Fruit fly (Drosophila melanogaster) whole organism, prepupa: Measurements from ENCODE around the gene nompC.

ENCODE experiments used
- Blimp-1 ChIP-seq: fragments of 200-800 bp; sonication (Bioruptor generic); optimal IDR thresholded peaks from 3 replicates; lab custom pipeline; 2017; ENCODE audit warnings: missing biosample characterization, missing genetic modification characterization, mild to moderate bottlenecking, moderate library complexity, missing genetic modification reagents
- CG10631 ChIP-seq: fragments of 200-800 bp; sonication (Bioruptor generic); optimal IDR thresholded peaks from 2 replicates; lab custom pipeline; 2016; ENCODE audit warnings: missing biosample characterization, missing genetic modification characterization
- CG10669 ChIP-seq: fragments of 200-800 bp; sonication (Bioruptor generic); optimal IDR thresholded peaks from 3 replicates; lab custom pipeline; 2018; ENCODE audit warnings: missing biosample characterization, mild to moderate bottlenecking, missing genetic modification characterization, moderate library complexity
- CG11294 ChIP-seq: fragments of 200-800 bp; sonication (Bioruptor generic); IDR thresholded peaks from 2 replicates; pipeline ENCODE4 v1.3.6; 2022; ENCODE audit warnings: missing biosample characterization, missing genetic modification characterization
- CG11762 ChIP-seq: fragments of 200-800 bp; sonication (Bioruptor generic); optimal IDR thresholded peaks from 3 replicates; lab custom pipeline; 2016; ENCODE audit warnings: missing biosample characterization, missing genetic modification characterization; ENCODE audit not compliant: insufficient read depth
- CG11902 ChIP-seq: fragments of 200-800 bp; sonication (Bioruptor generic); optimal IDR thresholded peaks from 3 replicates; lab custom pipeline; 2016; ENCODE audit warnings: missing biosample characterization, missing genetic modification characterization
- CG15336 ChIP-seq: fragments of 200-800 bp; sonication (Bioruptor generic); IDR thresholded peaks from 2 replicates; pipeline ENCODE4 v1.3.6; 2022; ENCODE audit warnings: missing biosample characterization, missing genetic modification characterization
- CG1621 ChIP-seq: fragments of 200-800 bp; sonication (Bioruptor generic); optimal IDR thresholded peaks from 3 replicates; lab custom pipeline; 2018; ENCODE audit warnings: missing biosample characterization, mild to moderate bottlenecking, missing genetic modification characterization
- CG16779 ChIP-seq: fragments of 200-800 bp; sonication (Bioruptor generic); optimal IDR thresholded peaks from 3 replicates; lab custom pipeline; 2017; ENCODE audit warnings: missing biosample characterization, mild to moderate bottlenecking, missing genetic modification characterization
- CG3032 ChIP-seq: fragments of 200-800 bp; optimal IDR thresholded peaks from 2 replicates; lab custom pipeline; 2019; ENCODE audit warnings: missing biosample characterization, mild to moderate bottlenecking, missing genetic modification characterization, moderate library complexity
- CG32006 ChIP-seq: fragments of 200-800 bp; sonication (Bioruptor generic); optimal IDR thresholded peaks from 3 replicates; lab custom pipeline; 2017; ENCODE audit warnings: missing biosample characterization, mild to moderate bottlenecking, missing genetic modification characterization
- CG3919 ChIP-seq: fragments of 200-800 bp; sonication (Bioruptor generic); optimal IDR thresholded peaks from 3 replicates; lab custom pipeline; 2016; ENCODE audit warnings: missing biosample characterization, missing genetic modification characterization
- CG4318 ChIP-seq: fragments of 200-800 bp; sonication (Bioruptor generic); optimal IDR thresholded peaks from 3 replicates; lab custom pipeline; 2017; ENCODE audit warnings: missing biosample characterization, mild to moderate bottlenecking, missing genetic modification characterization
- CG6163 ChIP-seq: fragments of 200-800 bp; sonication (Bioruptor generic); IDR thresholded peaks from 3 replicates; pipeline ENCODE4 v1.3.6; 2022; ENCODE audit warnings: missing biosample characterization, missing genetic modification characterization
- CG6276 ChIP-seq: fragments of 200-800 bp; sonication (Bioruptor generic); optimal IDR thresholded peaks from 2 replicates; lab custom pipeline; 2017; ENCODE audit warnings: missing biosample characterization, mild to moderate bottlenecking, missing genetic modification characterization
- CG6792 ChIP-seq: fragments of 200-800 bp; sonication (Bioruptor generic); optimal IDR thresholded peaks from 3 replicates; lab custom pipeline; 2016; ENCODE audit warnings: missing biosample characterization, missing genetic modification characterization
- CG7368 ChIP-seq: fragments of 200-800 bp; sonication (Bioruptor generic); optimal IDR thresholded peaks from 3 replicates; lab custom pipeline; 2016; ENCODE audit warnings: missing biosample characterization, missing genetic modification characterization
- CG8119 ChIP-seq: fragments of 200-800 bp; sonication (Bioruptor generic); IDR thresholded peaks from 3 replicates; pipeline ENCODE4 v1.3.6; 2022; ENCODE audit warnings: missing biosample characterization, missing genetic modification characterization
- CG8319 ChIP-seq: fragments of 200-800 bp; sonication (Bioruptor generic); optimal IDR thresholded peaks from 3 replicates; lab custom pipeline; 2016; ENCODE audit warnings: missing biosample characterization, missing genetic modification characterization
- CG8632 ChIP-seq: fragments of 200-800 bp; sonication (Bioruptor generic); optimal IDR thresholded peaks from 3 replicates; lab custom pipeline; 2016; ENCODE audit warnings: missing biosample characterization, missing genetic modification characterization
- CG9139 ChIP-seq: fragments of 200-800 bp; sonication (Bioruptor generic); optimal IDR thresholded peaks from 3 replicates; lab custom pipeline; 2017; ENCODE audit warnings: missing biosample characterization, mild to moderate bottlenecking, missing genetic modification characterization
- Eip75B ChIP-seq: fragments of 200-800 bp; sonication (Bioruptor generic); optimal IDR thresholded peaks from 3 replicates; lab custom pipeline; 2016; ENCODE audit warnings: missing biosample characterization, missing genetic modification characterization
- Eip78C ChIP-seq: fragments of 200-800 bp; sonication (Bioruptor generic); peaks from one replicate; lab custom pipeline; 2016; ENCODE audit warnings: missing biosample characterization, missing genetic modification characterization
- Eip93F ChIP-seq: fragments of 200-800 bp; sonication (Bioruptor generic); optimal IDR thresholded peaks from 2 replicates; lab custom pipeline; 2016; ENCODE audit warnings: missing biosample characterization, mild to moderate bottlenecking, missing genetic modification characterization
- Ets21C ChIP-seq: fragments of 200-800 bp; sonication (Bioruptor generic); optimal IDR thresholded peaks from 3 replicates; lab custom pipeline; 2016; ENCODE audit warnings: missing biosample characterization, missing genetic modification characterization
- Ets96B ChIP-seq: fragments of 200-800 bp; optimal IDR thresholded peaks from 2 replicates; lab custom pipeline; 2019; ENCODE audit warnings: missing biosample characterization, mild to moderate bottlenecking, missing genetic modification characterization, moderate library complexity
- Gug ChIP-seq: fragments of 200-800 bp; sonication (Bioruptor generic); IDR thresholded peaks from 2 replicates; pipeline ENCODE4 v1.3.6; 2022; ENCODE audit warnings: missing biosample characterization, missing genetic modification characterization
- Hr38 ChIP-seq: sonication (Bioruptor generic); optimal IDR thresholded peaks from 2 replicates; lab custom pipeline; 2016; ENCODE audit warnings: missing biosample characterization, missing genetic modification characterization
- Hr39 ChIP-seq: fragments of 200-800 bp; sonication (Bioruptor generic); optimal IDR thresholded peaks from 2 replicates; lab custom pipeline; 2016; ENCODE audit warnings: missing biosample characterization, missing genetic modification characterization
- Hr4 ChIP-seq: fragments of 200-800 bp; sonication (Bioruptor generic); optimal IDR thresholded peaks from 3 replicates; lab custom pipeline; 2016; ENCODE audit warnings: missing biosample characterization, missing genetic modification characterization
- OdsH ChIP-seq: fragments of 200-800 bp; sonication (Bioruptor generic); optimal IDR thresholded peaks from 3 replicates; lab custom pipeline; 2016; ENCODE audit warnings: missing biosample characterization, missing genetic modification characterization
- Smox ChIP-seq: fragments of 200-800 bp; sonication (Bioruptor generic); optimal IDR thresholded peaks from 3 replicates; lab custom pipeline; 2016; ENCODE audit warnings: missing biosample characterization, missing genetic modification characterization
- Sox14 ChIP-seq: fragments of 200-800 bp; sonication (Bioruptor generic); optimal IDR thresholded peaks from 3 replicates; lab custom pipeline; 2016; ENCODE audit warnings: missing biosample characterization, missing genetic modification characterization
- Sox15 ChIP-seq: fragments of 200-800 bp; sonication (Bioruptor generic); optimal IDR thresholded peaks from 3 replicates; lab custom pipeline; 2016; ENCODE audit warnings: missing biosample characterization, missing genetic modification characterization
- achi ChIP-seq: fragments of 200-800 bp; sonication (Bioruptor generic); optimal IDR thresholded peaks from 3 replicates; lab custom pipeline; 2016; ENCODE audit warnings: missing biosample characterization, missing genetic modification characterization
- acj6 ChIP-seq: fragments of 200-800 bp; sonication (Bioruptor generic); optimal IDR thresholded peaks from 3 replicates; lab custom pipeline; 2016; ENCODE audit warnings: missing biosample characterization, missing genetic modification characterization
- cyc ChIP-seq: fragments of 200-800 bp; sonication (Bioruptor generic); optimal IDR thresholded peaks from 3 replicates; lab custom pipeline; 2016; ENCODE audit warnings: missing biosample characterization, missing genetic modification characterization
- dac ChIP-seq: fragments of 200-800 bp; sonication (Bioruptor generic); optimal IDR thresholded peaks from 2 replicates; lab custom pipeline; 2017; ENCODE audit warnings: missing biosample characterization, mild to moderate bottlenecking, missing genetic modification characterization
- dsx ChIP-seq: fragments of 200-800 bp; optimal IDR thresholded peaks from 3 replicates; lab custom pipeline; 2019; ENCODE audit warnings: missing biosample characterization, mild to moderate bottlenecking, missing genetic modification characterization, moderate library complexity; ENCODE audit not compliant: poor library complexity, severe bottlenecking
- eg ChIP-seq: fragments of 200-800 bp; sonication (Bioruptor generic); IDR thresholded peaks from 3 replicates; pipeline ENCODE4 v1.3.6; 2022; ENCODE audit warnings: missing biosample characterization, missing genetic modification characterization
- esn ChIP-seq: fragments of 200-800 bp; sonication (Bioruptor generic); optimal IDR thresholded peaks from 2 replicates; lab custom pipeline; 2016; ENCODE audit warnings: missing biosample characterization, mild to moderate bottlenecking, missing genetic modification characterization, moderate library complexity
- fd59A ChIP-seq: fragments of 200-800 bp; sonication (Bioruptor generic); optimal IDR thresholded peaks from 2 replicates; lab custom pipeline; 2017; ENCODE audit warnings: missing biosample characterization, mild to moderate bottlenecking, missing genetic modification characterization, missing genetic modification reagents
- fd85E ChIP-seq: fragments of 200-800 bp; sonication (Bioruptor generic); optimal IDR thresholded peaks from 3 replicates; lab custom pipeline; 2016; ENCODE audit warnings: missing biosample characterization, missing genetic modification characterization
- lz ChIP-seq: fragments of 200-800 bp; sonication (Bioruptor generic); optimal IDR thresholded peaks from 3 replicates; lab custom pipeline; 2016; ENCODE audit warnings: missing biosample characterization, missing genetic modification characterization
- pdm3 ChIP-seq: fragments of 200-800 bp; sonication (Bioruptor generic); optimal IDR thresholded peaks from 3 replicates; lab custom pipeline; 2016; ENCODE audit warnings: missing biosample characterization, missing genetic modification characterization
- salr ChIP-seq, 2 experiments: fragments of 200-800 bp; sonication (Bioruptor generic); optimal IDR thresholded peaks; 3 replicates each; lab custom pipeline; 2016 to 2018; ENCODE audit warnings: missing biosample characterization in 2 of 2, missing genetic modification characterization in 2 of 2, mild to moderate bottlenecking in 1 of 2
- spab ChIP-seq: fragments of 200-800 bp; sonication (Bioruptor generic); optimal IDR thresholded peaks from 2 replicates; lab custom pipeline; 2017; ENCODE audit warnings: missing biosample characterization, mild to moderate bottlenecking, missing genetic modification characterization, missing genetic modification reagents
- ss ChIP-seq, 2 experiments: fragments of 200-800 bp; sonication (Bioruptor generic); optimal IDR thresholded peaks; 2 replicates in 1 of 2; 3 replicates in 1 of 2; lab custom pipeline; 2017 to 2018; ENCODE audit warnings: mild to moderate bottlenecking in 2 of 2, missing biosample characterization in 2 of 2, missing genetic modification characterization in 2 of 2, moderate library complexity in 1 of 2
- svp ChIP-seq: fragments of 200-800 bp; sonication (Bioruptor generic); peaks from one replicate; lab custom pipeline; 2016; ENCODE audit warnings: missing biosample characterization, missing genetic modification characterization
- topi ChIP-seq: fragments of 200-800 bp; sonication (Bioruptor generic); optimal IDR thresholded peaks from 3 replicates; lab custom pipeline; 2016; ENCODE audit warnings: missing biosample characterization, missing genetic modification characterization
- vri ChIP-seq: fragments of 200-800 bp; sonication (Bioruptor generic); optimal IDR thresholded peaks from 3 replicates; lab custom pipeline; 2016; ENCODE audit warnings: missing biosample characterization, mild to moderate bottlenecking, missing genetic modification characterization

Gene nompC

dm6 chr2L:5326414-5327265, 19.4 kb upstream of the nompC start, which contains the start of the genes Ncoa6 and cype:
Gene Ncoa6, minus strand, starts transcription at chr2L:5326683.
Gene cype, plus strand, starts transcription at chr2L:5327227.
- peak; percentile 15 for TF ChIP-seq Sox14 (GFP tag; lab: Kevin White, UChicago)
- TF ChIP-seq CG16779 (tag; lab: Kevin White, UChicago) = no peak
- peak; percentile 24 for TF ChIP-seq Hr4 (GFP tag; lab: Kevin White, UChicago)
- no peak for TF ChIP-seq CG11294 (GFP tag; lab: Robert Waterston, UW)
- peak; percentile 62 for TF ChIP-seq svp (GFP tag; lab: Kevin White, UChicago)
- no peak for TF ChIP-seq Hr39 (GFP tag; lab: Kevin White, UChicago)
- no peak for TF ChIP-seq CG6276 (GFP tag; lab: Kevin White, UChicago)
- no peak for TF ChIP-seq Ets21C
- TF ChIP-seq esn (GFP tag; lab: Kevin White, UChicago) = peak; percentile 28
- no peak for TF ChIP-seq Gug (GFP tag; lab: Robert Waterston, UW)
- no peak for TF ChIP-seq topi (GFP tag; lab: Kevin White, UChicago)
- TF ChIP-seq acj6 (GFP tag; lab: Kevin White, UChicago) = peak; percentile 24
- no peak; the same call in 2 of the 3 replicates for TF ChIP-seq CG8119 (GFP tag; lab: Robert Waterston, UW)
- peak; percentile 33 for TF ChIP-seq CG32006 (GFP tag; lab: Kevin White, UChicago)
- TF ChIP-seq CG6792 (GFP tag; lab: Kevin White, UChicago) = no peak
- TF ChIP-seq Blimp-1 = no peak
- no peak for TF ChIP-seq Eip75B
- TF ChIP-seq eg = peak; percentile 42; the same call in 2 of the 3 replicates
- TF ChIP-seq dsx (GFP tag; lab: Kevin White, UChicago) = no peak
- TF ChIP-seq fd59A (GFP tag; lab: Kevin White, UChicago) = no peak
- peak; percentile 21 for TF ChIP-seq Sox15 (GFP tag; lab: Kevin White, UChicago)
- no peak for TF ChIP-seq Hr38 (GFP tag; lab: Kevin White, UChicago)
- peak; percentile 66 for TF ChIP-seq CG10631 (GFP tag; lab: Kevin White, UChicago)
- 0 out of 2 replicates have a peak, but pooled peaks have one; percentile 29 for TF ChIP-seq CG15336 (GFP tag; lab: Robert Waterston, UW)
- peak; percentile 53 for TF ChIP-seq achi (GFP tag; lab: Kevin White, UChicago)
- peak; percentile 58 for TF ChIP-seq CG3032 (tag; lab: Kevin White, UChicago)
- peak; percentile 55 for TF ChIP-seq CG8632 (GFP tag; lab: Kevin White, UChicago)
- peak; percentile 36 for TF ChIP-seq pdm3
- TF ChIP-seq lz (GFP tag; lab: Kevin White, UChicago) = no peak
- no peak for TF ChIP-seq CG10669 (GFP tag; lab: Kevin White, UChicago)
- TF ChIP-seq Smox = peak; percentile 48
- TF ChIP-seq CG7368 = no peak
- TF ChIP-seq cyc (GFP tag; lab: Kevin White, UChicago) = no peak
- TF ChIP-seq Eip93F (GFP tag; lab: Kevin White, UChicago) = peak; percentile 17
- no peak for TF ChIP-seq dac (GFP tag; lab: Kevin White, UChicago)
- TF ChIP-seq fd85E = no peak
- peak in 1 of 2 experiments; percentile 52 for TF ChIP-seq salr (GFP tag; optimal IDR thresholded peaks at IDR 0.05; lab: Kevin White, UChicago)
- peak; percentile 55 for TF ChIP-seq CG6163
- TF ChIP-seq OdsH (GFP tag; lab: Kevin White, UChicago) = peak; percentile 42
- TF ChIP-seq spab (GFP tag; lab: Kevin White, UChicago) = no peak
- TF ChIP-seq CG8319 = peak; percentile 12
- TF ChIP-seq CG11902 (GFP tag; lab: Kevin White, UChicago) = no peak
- peak; percentile 36 for TF ChIP-seq CG11762 (GFP tag; lab: Kevin White, UChicago)
- peak; percentile 60 for TF ChIP-seq Eip78C (GFP tag; lab: Kevin White, UChicago)
- TF ChIP-seq CG4318 (GFP tag; lab: Kevin White, UChicago) = no peak
- peak; percentile 26 for TF ChIP-seq Ets96B
- no peak for TF ChIP-seq CG9139 (GFP tag; lab: Kevin White, UChicago)
- no peak for TF ChIP-seq vri (GFP tag; lab: Kevin White, UChicago)
- TF ChIP-seq CG3919 (GFP tag; lab: Kevin White, UChicago) = peak; percentile 50
- TF ChIP-seq ss (GFP tag; optimal IDR thresholded peaks at IDR 0.05; lab: Kevin White, UChicago) = no peak
- no peak for TF ChIP-seq CG1621
